Fruit fly (Drosophila melanogaster) whole organism, embryonic: ENCODE measurements around the gene CG32280.

Experiments used
- Bdp1 ChIP-seq: fragments of 200-800 bp; sonication (Bioruptor generic); optimal IDR thresholded peaks from 3 replicates; lab custom pipeline; 2016; ENCODE audit warnings: missing biosample characterization, missing genetic modification characterization
- Bgb ChIP-seq: fragments of 200-800 bp; sonication (Bioruptor generic); IDR thresholded peaks from 2 replicates; pipeline ENCODE4 v1.3.6; 2022; ENCODE audit warnings: missing biosample characterization, missing genetic modification characterization; ENCODE audit not compliant: partially characterized antibody
- CG12104 ChIP-seq: fragments of 200-800 bp; sonication (Bioruptor generic); optimal IDR thresholded peaks from 3 replicates; lab custom pipeline; 2016; ENCODE audit warnings: missing biosample characterization, missing genetic modification characterization
- CG12744 ChIP-seq: fragments of 200-800 bp; sonication (Bioruptor generic); optimal IDR thresholded peaks from 2 replicates; lab custom pipeline; 2016; ENCODE audit warnings: missing biosample characterization, missing genetic modification characterization
- CG13624 ChIP-seq: fragments of 200-800 bp; sonication (Bioruptor generic); optimal IDR thresholded peaks from 2 replicates; lab custom pipeline; 2016; ENCODE audit warnings: missing biosample characterization, missing genetic modification characterization
- CG13775 ChIP-seq: fragments of 200-800 bp; sonication (Bioruptor generic); optimal IDR thresholded peaks from 3 replicates; lab custom pipeline; 2017; ENCODE audit warnings: missing biosample characterization, mild to moderate bottlenecking, missing genetic modification characterization
- CG18599 ChIP-seq: fragments of 200-800 bp; sonication (Bioruptor generic); optimal IDR thresholded peaks from 3 replicates; lab custom pipeline; 2017; ENCODE audit warnings: missing biosample characterization, missing genetic modification characterization, mild to moderate bottlenecking, moderate library complexity, missing genetic modification reagents
- CG18764 ChIP-seq: fragments of 200-800 bp; sonication (Bioruptor generic); optimal IDR thresholded peaks from 3 replicates; lab custom pipeline; 2016; ENCODE audit warnings: missing biosample characterization, missing genetic modification characterization
- CG2120 ChIP-seq: fragments of 200-800 bp; sonication (Bioruptor generic); optimal IDR thresholded peaks from 3 replicates; lab custom pipeline; 2016; ENCODE audit warnings: missing biosample characterization, missing genetic modification characterization
- CG2889 ChIP-seq: fragments of 200-800 bp; sonication (Bioruptor generic); IDR thresholded peaks from 3 replicates; pipeline ENCODE4 v1.3.6; 2022; ENCODE audit warnings: missing biosample characterization, missing genetic modification characterization
- CG30403 ChIP-seq: fragments of 200-800 bp; sonication (Bioruptor generic); optimal IDR thresholded peaks from 3 replicates; lab custom pipeline; 2016; ENCODE audit warnings: missing biosample characterization, missing genetic modification characterization
- CG4360 ChIP-seq: fragments of 200-800 bp; sonication (Bioruptor generic); IDR thresholded peaks from 2 replicates; pipeline ENCODE4 v1.3.6; 2022; ENCODE audit warnings: missing biosample characterization, missing genetic modification characterization
- CG6689 ChIP-seq: fragments of 200-800 bp; sonication (Bioruptor generic); IDR thresholded peaks from 2 replicates; pipeline ENCODE4 v1.3.6; 2022; ENCODE audit warnings: missing biosample characterization, missing genetic modification characterization
- CG6765 ChIP-seq: fragments of 200-800 bp; sonication (Bioruptor generic); optimal IDR thresholded peaks from 3 replicates; lab custom pipeline; 2017; ENCODE audit warnings: missing biosample characterization, mild to moderate bottlenecking, missing genetic modification characterization
- CG6791 ChIP-seq: fragments of 200-800 bp; sonication (Bioruptor generic); IDR thresholded peaks from 3 replicates; pipeline ENCODE4 v1.3.6; 2022; ENCODE audit warnings: missing biosample characterization, missing genetic modification characterization; ENCODE audit not compliant: partially characterized antibody
- CG7786 ChIP-seq: fragments of 200-800 bp; sonication (Bioruptor generic); optimal IDR thresholded peaks from 2 replicates; lab custom pipeline; 2016; ENCODE audit warnings: missing biosample characterization, missing genetic modification characterization
- CG8089 ChIP-seq: fragments of 200-800 bp; sonication (Bioruptor generic); optimal IDR thresholded peaks from 3 replicates; lab custom pipeline; 2016; ENCODE audit warnings: missing biosample characterization, missing genetic modification characterization
- CG8944 ChIP-seq: fragments of 200-800 bp; sonication (Bioruptor generic); optimal IDR thresholded peaks from 3 replicates; lab custom pipeline; 2016; ENCODE audit warnings: missing biosample characterization, missing genetic modification characterization
- CHES-1-like ChIP-seq: fragments of 200-800 bp; sonication (Bioruptor generic); optimal IDR thresholded peaks from 2 replicates; lab custom pipeline; 2016; ENCODE audit warnings: missing biosample characterization, missing genetic modification characterization
- Dad ChIP-seq: fragments of 200-800 bp; sonication (Bioruptor generic); optimal IDR thresholded peaks from 3 replicates; lab custom pipeline; 2016; ENCODE audit warnings: missing biosample characterization, missing genetic modification characterization
- Ets97D ChIP-seq: fragments of 200-800 bp; sonication (Bioruptor generic); optimal IDR thresholded peaks from 3 replicates; lab custom pipeline; 2016; ENCODE audit warnings: missing biosample characterization, missing genetic modification characterization
- HHEX ChIP-seq: fragments of 200-800 bp; sonication (Bioruptor generic); optimal IDR thresholded peaks from 3 replicates; lab custom pipeline; 2017; ENCODE audit warnings: missing biosample characterization, mild to moderate bottlenecking, missing genetic modification characterization, missing genetic modification reagents
- HLH4C ChIP-seq: fragments of 200-800 bp; sonication (Bioruptor generic); IDR thresholded peaks from 3 replicates; pipeline ENCODE4 v1.3.6; 2022; ENCODE audit warnings: missing biosample characterization, missing genetic modification characterization; ENCODE audit not compliant: partially characterized antibody
- Lpt ChIP-seq: fragments of >200 bp; optimal IDR thresholded peaks from 2 replicates; lab custom pipeline; 2018; ENCODE audit warnings: missing biosample characterization, missing genetic modification characterization
- MBD-R2 ChIP-seq: fragments of 200-800 bp; sonication (Bioruptor generic); IDR thresholded peaks from 2 replicates; pipeline ENCODE4 v1.3.6; 2022; ENCODE audit warnings: missing biosample characterization, missing genetic modification characterization
- MESR4 ChIP-seq: fragments of 200-800 bp; sonication (Bioruptor generic); optimal IDR thresholded peaks from 2 replicates; lab custom pipeline; 2018; ENCODE audit warnings: missing biosample characterization, mild to moderate bottlenecking, missing genetic modification characterization, moderate library complexity
- NC2β ChIP-seq: fragments of 200-800 bp; sonication (Bioruptor generic); optimal IDR thresholded peaks from 2 replicates; lab custom pipeline; 2016; ENCODE audit warnings: missing biosample characterization, missing genetic modification characterization
- Rfx ChIP-seq: fragments of 200-800 bp; sonication (Bioruptor generic); IDR thresholded peaks from 2 replicates; pipeline ENCODE4 v1.3.6; 2022; ENCODE audit warnings: missing biosample characterization, missing genetic modification characterization
- Side ChIP-seq: fragments of 200-800 bp; sonication (Bioruptor generic); optimal IDR thresholded peaks from 2 replicates; lab custom pipeline; 2016; ENCODE audit warnings: missing biosample characterization, missing genetic modification characterization
- Taf1 ChIP-seq: fragments of 200-800 bp; sonication (Bioruptor generic); IDR thresholded peaks from 2 replicates; pipeline ENCODE4 v1.3.6; 2022; ENCODE audit warnings: missing biosample characterization, missing genetic modification characterization
- Tbp ChIP-seq: fragments of >200 bp; optimal IDR thresholded peaks from 2 replicates; lab custom pipeline; 2018; ENCODE audit warnings: missing biosample characterization, missing genetic modification characterization
- cas ChIP-seq: fragments of 200-800 bp; sonication (Bioruptor generic); IDR thresholded peaks from 2 replicates; pipeline ENCODE4 v1.3.6; 2022; ENCODE audit warnings: missing biosample characterization, missing genetic modification characterization
- da ChIP-seq: fragments of 200-800 bp; sonication (Bioruptor generic); optimal IDR thresholded peaks from 2 replicates; lab custom pipeline; 2016; ENCODE audit warnings: missing biosample characterization, missing genetic modification characterization
- ewg ChIP-seq: fragments of 200-800 bp; sonication (Bioruptor generic); optimal IDR thresholded peaks from 3 replicates; lab custom pipeline; 2017; ENCODE audit warnings: mild to moderate bottlenecking, missing biosample characterization, missing genetic modification reagents, missing genetic modification characterization
- fd96Cb ChIP-seq: fragments of 200-800 bp; sonication (Bioruptor generic); optimal IDR thresholded peaks from 2 replicates; lab custom pipeline; 2018; ENCODE audit warnings: missing biosample characterization, mild to moderate bottlenecking, missing genetic modification characterization, moderate library complexity
- gcm2 ChIP-seq: fragments of 200-800 bp; sonication (Bioruptor generic); optimal IDR thresholded peaks from 2 replicates; lab custom pipeline; 2016; ENCODE audit warnings: missing biosample characterization, missing genetic modification characterization
- ham ChIP-seq: fragments of 200-800 bp; sonication (Bioruptor generic); IDR thresholded peaks from 2 replicates; pipeline ENCODE4 v1.3.6; 2022; ENCODE audit warnings: missing biosample characterization, missing genetic modification characterization
- maf-S ChIP-seq: fragments of 200-800 bp; sonication (Bioruptor generic); optimal IDR thresholded peaks from 2 replicates; lab custom pipeline; 2016; ENCODE audit warnings: missing biosample characterization, missing genetic modification characterization
- pho ChIP-seq: fragments of 200-800 bp; sonication (Bioruptor generic); optimal IDR thresholded peaks from 2 replicates; lab custom pipeline; 2016; ENCODE audit warnings: missing biosample characterization, missing genetic modification characterization
- pzg ChIP-seq: fragments of 200-800 bp; sonication (Bioruptor generic); optimal IDR thresholded peaks from 3 replicates; lab custom pipeline; 2018; ENCODE audit warnings: missing biosample characterization, mild to moderate bottlenecking, missing genetic modification characterization, moderate library complexity
- ranshi ChIP-seq: fragments of 200-800 bp; sonication (Bioruptor generic); IDR thresholded peaks from 2 replicates; pipeline ENCODE4 v1.3.6; 2022; ENCODE audit warnings: missing biosample characterization, missing genetic modification characterization
- row ChIP-seq: fragments of 200-800 bp; sonication (Bioruptor generic); IDR thresholded peaks from 3 replicates; pipeline ENCODE4 v1.3.6; 2022; ENCODE audit warnings: missing biosample characterization, missing genetic modification characterization
- sd ChIP-seq: fragments of 200-800 bp; sonication (Bioruptor generic); optimal IDR thresholded peaks from 3 replicates; lab custom pipeline; 2018; ENCODE audit warnings: missing biosample characterization, mild to moderate bottlenecking, missing genetic modification characterization, moderate library complexity
- shn ChIP-seq: fragments of 200-800 bp; sonication (Bioruptor generic); optimal IDR thresholded peaks from 3 replicates; lab custom pipeline; 2016; ENCODE audit warnings: missing biosample characterization, missing genetic modification characterization
- sisA ChIP-seq: fragments of 200-800 bp; sonication (Bioruptor generic); IDR thresholded peaks from 2 replicates; pipeline ENCODE4 v1.3.6; 2022; ENCODE audit warnings: missing biosample characterization, missing genetic modification characterization
- sqz ChIP-seq: fragments of 200-800 bp; sonication (Bioruptor generic); optimal IDR thresholded peaks from 3 replicates; lab custom pipeline; 2018; ENCODE audit warnings: missing biosample characterization, mild to moderate bottlenecking, missing genetic modification characterization
- stwl ChIP-seq: fragments of 200-800 bp; sonication (Bioruptor generic); optimal IDR thresholded peaks from 3 replicates; lab custom pipeline; 2018; ENCODE audit warnings: missing biosample characterization, mild to moderate bottlenecking, missing genetic modification characterization, moderate library complexity
- vvl ChIP-seq: fragments of 200-800 bp; sonication (Bioruptor generic); IDR thresholded peaks from 2 replicates; pipeline ENCODE4 v1.3.6; 2022; ENCODE audit warnings: missing biosample characterization, missing genetic modification characterization
- wdn ChIP-seq: fragments of 200-800 bp; sonication (Bioruptor generic); IDR thresholded peaks from 2 replicates; pipeline ENCODE4 v1.3.6; 2022; ENCODE audit warnings: missing biosample characterization, missing genetic modification characterization
- wor ChIP-seq: fragments of 200-800 bp; sonication (Bioruptor generic); IDR thresholded peaks from 2 replicates; pipeline ENCODE4 v1.3.6; 2022; ENCODE audit warnings: missing biosample characterization, missing genetic modification characterization
- zfh1 ChIP-seq: fragments of 200-800 bp; sonication (Bioruptor generic); IDR thresholded peaks from 3 replicates; pipeline ENCODE4 v1.3.6; 2022; ENCODE audit warnings: missing biosample characterization, missing genetic modification characterization

CG32280 gene

DNA sequence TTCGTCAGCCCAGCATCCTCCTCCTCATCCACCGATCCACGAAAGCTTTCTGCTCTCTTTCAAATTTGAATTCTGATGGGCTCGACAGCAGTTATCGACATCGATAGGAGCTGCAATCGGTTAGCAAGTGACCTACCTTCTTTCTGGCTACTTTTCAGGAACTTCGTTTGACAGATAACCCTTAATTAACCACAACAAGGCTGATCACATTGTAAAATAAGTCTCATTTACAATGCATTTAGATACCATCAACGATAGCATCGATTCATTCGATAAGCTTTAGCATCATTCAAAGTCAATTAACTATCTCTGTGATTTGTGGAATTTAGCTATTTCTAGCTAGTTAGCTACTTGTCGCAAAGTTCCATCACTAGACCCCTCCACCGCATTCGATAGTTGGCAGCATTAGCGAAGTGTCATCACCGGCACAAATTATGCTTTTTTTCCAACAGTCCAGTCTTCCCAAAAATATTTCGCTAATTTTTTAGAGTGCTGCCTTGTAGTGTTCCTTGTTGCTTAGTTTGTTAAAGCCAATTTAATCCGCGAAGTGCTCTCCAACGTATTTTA is 13.6 kb downstream of the CG32280 start, which contains the start of the genes MnM and Girdin (continued):
- no peak for TF ChIP-seq ham (GFP tag; lab: Robert Waterston, UW)
- TF ChIP-seq MBD-R2 (GFP tag; lab: Robert Waterston, UW), result peak; percentile 63; the same call in 1 of the 2 replicates
- TF ChIP-seq pho, result peak; percentile 86
- peak; percentile 44 for TF ChIP-seq CG18599 (GFP tag; lab: Kevin White, UChicago)
- peak; percentile 51 for TF ChIP-seq NC2β (GFP tag; lab: Kevin White, UChicago)
- TF ChIP-seq ewg, result peak; percentile 10
- TF ChIP-seq CG6689 (GFP tag; lab: Robert Waterston, UW), result peak; percentile 42; the same call in 1 of the 2 replicates
- TF ChIP-seq sisA (GFP tag; lab: Robert Waterston, UW), result peak; percentile 56
- peak; percentile 87 for TF ChIP-seq shn
- peak; percentile 75 for TF ChIP-seq Rfx
- TF ChIP-seq maf-S (GFP tag; lab: Kevin White, UChicago), result peak; percentile 75
- TF ChIP-seq Lpt (GFP tag; lab: Kevin White, UChicago), result no peak
- TF ChIP-seq HHEX, result no peak
- TF ChIP-seq MESR4 (GFP tag; lab: Kevin White, UChicago), result peak; percentile 63
- TF ChIP-seq CG30403 (GFP tag; lab: Kevin White, UChicago), result peak; percentile 87
- no peak for TF ChIP-seq wdn (GFP tag; lab: Robert Waterston, UW)
- TF ChIP-seq CG2889 (GFP tag; lab: Robert Waterston, UW), result no peak
- no peak for TF ChIP-seq CG4360 (GFP tag; lab: Robert Waterston, UW)
- TF ChIP-seq fd96Cb, result peak; percentile 16
- peak; percentile 60 for TF ChIP-seq Dad (GFP tag; lab: Kevin White, UChicago)
- peak; percentile 82 for TF ChIP-seq pzg
- TF ChIP-seq Side (GFP tag; lab: Kevin White, UChicago), result peak; percentile 49
- TF ChIP-seq stwl (tag; lab: Kevin White, UChicago), result peak; percentile 33
- TF ChIP-seq sd (tag; lab: Kevin White, UChicago), result peak; percentile 91
- no peak for TF ChIP-seq Taf1 (GFP tag; lab: Robert Waterston, UW)
- TF ChIP-seq CG13624 (GFP tag; lab: Kevin White, UChicago), result peak; percentile 80
- TF ChIP-seq CG2120 (GFP tag; lab: Kevin White, UChicago), result peak; percentile 91
- peak; percentile 28 for TF ChIP-seq da
- TF ChIP-seq CG13775 (GFP tag; lab: Kevin White, UChicago), result peak; percentile 71
- 0 out of 2 replicates have a peak, but pooled peaks have one; percentile 19 for TF ChIP-seq cas
- TF ChIP-seq sqz, result no peak
- TF ChIP-seq ranshi (GFP tag; lab: Robert Waterston, UW), result peak; percentile 54; the same call in 1 of the 2 replicates
- peak; percentile 54 for TF ChIP-seq Bdp1 (GFP tag; lab: Kevin White, UChicago)
- peak; percentile 88 for TF ChIP-seq HLH4C
- TF ChIP-seq Ets97D, result peak; percentile 79
- peak; percentile 64 for TF ChIP-seq CG8089 (GFP tag; lab: Kevin White, UChicago)
- peak; percentile 32 for TF ChIP-seq CG18764 (GFP tag; lab: Kevin White, UChicago)
- peak; percentile 25 for TF ChIP-seq CG12744 (GFP tag; lab: Kevin White, UChicago)
- no peak for TF ChIP-seq CG6765 (GFP tag; lab: Kevin White, UChicago)
- TF ChIP-seq vvl, result peak; percentile 41; the same call in 1 of the 2 replicates
- peak; percentile 39 for TF ChIP-seq Tbp
- peak; percentile 24; the same call in 1 of the 2 replicates for TF ChIP-seq wor (GFP tag; lab: Robert Waterston, UW)
- TF ChIP-seq CG7786 (GFP tag; lab: Kevin White, UChicago), result peak; percentile 86
- TF ChIP-seq gcm2, result no peak
- TF ChIP-seq Bgb (GFP tag; lab: Robert Waterston, UW), result peak; percentile 74
- TF ChIP-seq CG6791 (GFP tag; lab: Robert Waterston, UW), result peak; percentile 69; the same call in 1 of the 3 replicates
- peak; percentile 86 for TF ChIP-seq CHES-1-like (GFP tag; lab: Kevin White, UChicago)
- peak; percentile 66 for TF ChIP-seq CG8944 (GFP tag; lab: Kevin White, UChicago)
- TF ChIP-seq row (GFP tag; lab: Robert Waterston, UW), result peak; percentile 92
- peak; percentile 41 for TF ChIP-seq CG12104 (GFP tag; lab: Kevin White, UChicago)
- peak; percentile 16; the same call in 1 of the 3 replicates for TF ChIP-seq zfh1
